Worm (Caenorhabditis elegans) whole organism, mixed stage, embryonic: ENCODE results near the gene K01D12.20.

Experiments used
- bed-3 ChIP-seq: fragments of 200-800 bp; sonication (Bioruptor generic); optimal IDR thresholded peaks from 3 replicates; lab custom pipeline; 2018; ENCODE audit warnings: mild to moderate bottlenecking, missing genetic modification characterization, moderate library complexity, missing compliant biosample characterization
- blmp-1 ChIP-seq: fragments of 150-350 bp; optimal IDR thresholded peaks from 2 replicates; lab custom pipeline; 2014; ENCODE audit warnings: missing biosample characterization, missing genetic modification characterization
- elt-1 ChIP-seq: sonication (generic microtip); optimal IDR thresholded peaks from 2 replicates; lab custom pipeline; 2017; ENCODE audit warnings: missing genetic modification characterization, mild to moderate bottlenecking, missing compliant biosample characterization, antibody characterized with exemption, moderate library complexity, borderline replicate concordance; ENCODE audit not compliant: insufficient read depth
- ham-2 ChIP-seq: fragments of 200-800 bp; sonication (Bioruptor generic); optimal IDR thresholded peaks from 2 replicates; lab custom pipeline; 2018; ENCODE audit warnings: mild to moderate bottlenecking, missing genetic modification characterization, missing compliant biosample characterization
- hlh-1 ChIP-seq: fragments of 150-350 bp; optimal IDR thresholded peaks from 2 replicates; lab custom pipeline; 2014; ENCODE audit warnings: missing biosample characterization, missing genetic modification reagents, missing genetic modification characterization
- lin-32 ChIP-seq: fragments of 200-800 bp; sonication (Bioruptor generic); optimal IDR thresholded peaks from 2 replicates; lab custom pipeline; 2018; ENCODE audit warnings: mild to moderate bottlenecking, missing genetic modification characterization, missing compliant biosample characterization
- snpc-4 ChIP-seq: fragments of 150-350 bp; optimal IDR thresholded peaks from 2 replicates; lab custom pipeline; 2014; ENCODE audit warnings: missing biosample characterization, missing genetic modification characterization
- tbx-8 ChIP-seq: fragments of 200-800 bp; sonication (Bioruptor generic); optimal IDR thresholded peaks from 2 replicates; lab custom pipeline; 2018; ENCODE audit warnings: mild to moderate bottlenecking, missing genetic modification characterization, moderate library complexity, missing compliant biosample characterization
- unc-62 ChIP-seq: fragments of 150-350 bp; optimal IDR thresholded peaks from 2 replicates; lab custom pipeline; 2014; ENCODE audit warnings: missing biosample characterization, missing genetic modification reagents, missing genetic modification characterization

Gene K01D12.20

DNA sequence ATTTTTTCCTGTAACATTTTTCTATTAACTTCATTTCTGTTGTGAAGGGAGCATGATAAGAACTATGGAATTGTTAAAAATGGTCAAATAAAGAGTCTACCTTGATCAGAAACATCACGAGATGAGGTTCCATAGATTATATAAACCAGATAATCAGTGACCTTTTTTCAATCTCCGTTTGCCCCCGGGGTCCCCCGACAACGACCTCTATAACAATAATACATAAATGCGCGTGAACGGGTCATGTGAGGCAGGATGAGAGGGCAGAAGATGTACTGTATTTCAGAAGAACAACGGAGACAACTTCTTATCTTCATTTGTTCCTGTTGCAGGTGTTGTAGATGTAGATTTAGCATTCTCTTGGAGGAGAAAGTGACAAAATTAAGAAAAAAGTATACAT lies 48.8 kb downstream of the K01D12.20 start:
- TF ChIP-seq ham-2 (no peak), tbx-8 (GFP tag; lab: Kevin White, UChicago) (no peak), snpc-4 (no peak), elt-1 (peak; percentile 68), hlh-1 (tag; lab: Kevin White, UChicago) (no peak), lin-32 (GFP tag; lab: Kevin White, UChicago) (no peak), blmp-1 (tag; lab: Kevin White, UChicago) (no peak), unc-62 (no peak), bed-3 (GFP tag; lab: Kevin White, UChicago) (no peak)
